Worm (Caenorhabditis elegans) whole organism, late embryonic: Measurements from ENCODE around the gene K08D8.12.

Experiments
- C08G9.2 ChIP-seq: sonication (generic microtip); optimal IDR thresholded peaks from 2 replicates; lab custom pipeline; 2016; ENCODE audit warnings: mild to moderate bottlenecking, missing genetic modification characterization, moderate library complexity, missing compliant biosample characterization
- K02D7.2 ChIP-seq: sonication (generic microtip); optimal IDR thresholded peaks from 2 replicates; lab custom pipeline; 2017; ENCODE audit warnings: mild to moderate bottlenecking, missing genetic modification characterization, missing compliant biosample characterization
- T23F11.4 ChIP-seq: fragments of 200-800 bp; sonication (Bioruptor generic); optimal IDR thresholded peaks from 2 replicates; lab custom pipeline; 2018; ENCODE audit warnings: mild to moderate bottlenecking, missing genetic modification characterization, missing compliant biosample characterization
- Y22D7AL.16 ChIP-seq: sonication (generic microtip); optimal IDR thresholded peaks from 2 replicates; lab custom pipeline; 2016; ENCODE audit warnings: missing genetic modification characterization, missing compliant biosample characterization
- ahr-1 ChIP-seq: sonication (generic microtip); optimal IDR thresholded peaks from 2 replicates; lab custom pipeline; 2016; ENCODE audit warnings: missing genetic modification characterization, missing compliant biosample characterization
- ama-1 ChIP-seq: fragments of 150-350 bp; optimal IDR thresholded peaks from 2 replicates; lab custom pipeline; 2014
- ceh-19 ChIP-seq: fragments of 200-800 bp; sonication (Bioruptor generic); optimal IDR thresholded peaks from 2 replicates; lab custom pipeline; 2018; ENCODE audit warnings: mild to moderate bottlenecking, missing genetic modification characterization, missing compliant biosample characterization
- ceh-31 ChIP-seq: sonication (generic microtip); optimal IDR thresholded peaks from 2 replicates; lab custom pipeline; 2016; ENCODE audit warnings: missing genetic modification characterization, missing compliant biosample characterization
- ceh-34 ChIP-seq: sonication (generic microtip); optimal IDR thresholded peaks from 2 replicates; lab custom pipeline; 2016; ENCODE audit warnings: mild to moderate bottlenecking, missing genetic modification characterization, missing compliant biosample characterization
- ceh-45 ChIP-seq: fragments of 200-800 bp; sonication (Bioruptor generic); IDR thresholded peaks from 2 replicates; pipeline ENCODE4 v1.3.6; 2022; ENCODE audit warnings: missing genetic modification reagents, missing genetic modification characterization, missing compliant biosample characterization
- ceh-48 ChIP-seq: sonication (generic microtip); optimal IDR thresholded peaks from 2 replicates; lab custom pipeline; 2016; ENCODE audit warnings: missing genetic modification characterization, inconsistent platforms, missing compliant biosample characterization
- ceh-6 ChIP-seq: fragments of 200-800 bp; sonication (Bioruptor generic); optimal IDR thresholded peaks from 2 replicates; lab custom pipeline; 2018; ENCODE audit warnings: mild to moderate bottlenecking, missing genetic modification characterization, missing compliant biosample characterization
- ceh-9 ChIP-seq: sonication (generic microtip); optimal IDR thresholded peaks from 2 replicates; lab custom pipeline; 2016; ENCODE audit warnings: mild to moderate bottlenecking, missing genetic modification characterization, inconsistent platforms, missing compliant biosample characterization
- dmd-4 ChIP-seq: sonication (generic microtip); optimal IDR thresholded peaks from 2 replicates; lab custom pipeline; 2016; ENCODE audit warnings: borderline replicate concordance, missing genetic modification characterization, missing compliant biosample characterization
- dve-1 ChIP-seq: sonication (generic microtip); optimal IDR thresholded peaks from 2 replicates; lab custom pipeline; 2017; ENCODE audit warnings: antibody characterized with exemption, mild to moderate bottlenecking, missing genetic modification characterization, missing compliant biosample characterization
- elt-2 ChIP-seq: sonication (generic microtip); optimal IDR thresholded peaks from 2 replicates; lab custom pipeline; 2016; ENCODE audit warnings: missing genetic modification reagents, missing genetic modification characterization, missing compliant biosample characterization
- ets-4 ChIP-seq: sonication (generic microtip); optimal IDR thresholded peaks from 2 replicates; lab custom pipeline; 2016; ENCODE audit warnings: missing genetic modification characterization, missing compliant biosample characterization
- fkh-6 ChIP-seq: sonication (generic microtip); optimal IDR thresholded peaks from 2 replicates; lab custom pipeline; 2016; ENCODE audit warnings: missing genetic modification characterization, missing compliant biosample characterization
- gmeb-2 ChIP-seq: sonication (generic microtip); optimal IDR thresholded peaks from 2 replicates; lab custom pipeline; 2016; ENCODE audit warnings: missing genetic modification characterization, inconsistent platforms, missing compliant biosample characterization
- hlh-13 ChIP-seq: fragments of 200-800 bp; sonication (Bioruptor generic); optimal IDR thresholded peaks from 2 replicates; lab custom pipeline; 2018; ENCODE audit warnings: mild to moderate bottlenecking, missing genetic modification characterization, missing compliant biosample characterization
- hlh-30 ChIP-seq: sonication (generic microtip); optimal IDR thresholded peaks from 2 replicates; lab custom pipeline; 2017; ENCODE audit warnings: antibody characterized with exemption, missing genetic modification characterization, missing compliant biosample characterization; ENCODE audit not compliant: insufficient read depth
- hlh-6 ChIP-seq: sonication (generic microtip); optimal IDR thresholded peaks from 2 replicates; lab custom pipeline; 2016; ENCODE audit warnings: missing genotype, missing genetic modification characterization, missing compliant biosample characterization
- lim-6 ChIP-seq: sonication (generic microtip); optimal IDR thresholded peaks from 2 replicates; lab custom pipeline; 2016; ENCODE audit warnings: missing genetic modification characterization, missing compliant biosample characterization
- madf-2 ChIP-seq: sonication (generic microtip); optimal IDR thresholded peaks from 2 replicates; lab custom pipeline; 2017; ENCODE audit warnings: missing genetic modification characterization, missing compliant biosample characterization
- mec-3 ChIP-seq: sonication (generic microtip); optimal IDR thresholded peaks from 2 replicates; lab custom pipeline; 2016; ENCODE audit warnings: borderline replicate concordance, missing genetic modification characterization, missing compliant biosample characterization
- nfya-1 ChIP-seq: sonication (generic microtip); optimal IDR thresholded peaks from 2 replicates; lab custom pipeline; 2017; ENCODE audit warnings: missing genetic modification characterization, mild to moderate bottlenecking, missing compliant biosample characterization, antibody characterized with exemption, moderate library complexity
- nhr-11 ChIP-seq: fragments of 150-350 bp; optimal IDR thresholded peaks from 2 replicates; lab custom pipeline; 2014; ENCODE audit warnings: missing biosample characterization, missing genetic modification characterization
- nhr-232 ChIP-seq: sonication (generic microtip); optimal IDR thresholded peaks from 2 replicates; lab custom pipeline; 2016; ENCODE audit warnings: missing genetic modification characterization, missing compliant biosample characterization
- pag-3 ChIP-seq: sonication (generic microtip); optimal IDR thresholded peaks from 2 replicates; lab custom pipeline; 2016; ENCODE audit warnings: missing compliant biosample characterization, missing genetic modification characterization, borderline replicate concordance
- pha-2 ChIP-seq: sonication (generic microtip); optimal IDR thresholded peaks from 2 replicates; lab custom pipeline; 2017; ENCODE audit warnings: mild to moderate bottlenecking, missing genetic modification characterization, missing compliant biosample characterization
- pha-4 ChIP-seq: fragments of 150-350 bp; optimal IDR thresholded peaks from 2 replicates; lab custom pipeline; 2018; ENCODE audit warnings: missing biosample characterization, missing genetic modification reagents, missing genetic modification characterization
- pqm-1 ChIP-seq: sonication (generic microtip); optimal IDR thresholded peaks from 2 replicates; lab custom pipeline; 2016; ENCODE audit warnings: missing genetic modification characterization, missing compliant biosample characterization
- ref-2 ChIP-seq: sonication (generic microtip); optimal IDR thresholded peaks from 2 replicates; lab custom pipeline; 2016; ENCODE audit warnings: missing genetic modification characterization, missing compliant biosample characterization
- rnt-1 ChIP-seq: sonication (generic microtip); optimal IDR thresholded peaks from 2 replicates; lab custom pipeline; 2016; ENCODE audit warnings: missing genetic modification characterization, missing compliant biosample characterization
- sdc-2 ChIP-seq: sonication (generic microtip); optimal IDR thresholded peaks from 2 replicates; lab custom pipeline; 2016; ENCODE audit warnings: missing genotype, missing genetic modification characterization, missing compliant biosample characterization
- sox-2 ChIP-seq: fragments of 200-800 bp; sonication (Bioruptor generic); IDR thresholded peaks from 2 replicates; pipeline ENCODE4 v1.3.6; 2022; ENCODE audit warnings: missing genetic modification reagents, missing genetic modification characterization, missing compliant biosample characterization
- tbx-7 ChIP-seq: sonication (generic microtip); optimal IDR thresholded peaks from 2 replicates; lab custom pipeline; 2016; ENCODE audit warnings: missing genotype, missing genetic modification characterization, missing compliant biosample characterization
- unc-42 ChIP-seq: sonication (generic microtip); optimal IDR thresholded peaks from 2 replicates; lab custom pipeline; 2016; ENCODE audit warnings: missing genotype, missing genetic modification characterization, missing compliant biosample characterization
- zip-5 ChIP-seq: sonication (generic microtip); optimal IDR thresholded peaks from 2 replicates; lab custom pipeline; 2016; ENCODE audit warnings: missing genetic modification characterization, missing compliant biosample characterization
- ztf-16 ChIP-seq: sonication (generic microtip); optimal IDR thresholded peaks from 2 replicates; lab custom pipeline; 2017; ENCODE audit warnings: missing genetic modification characterization, missing compliant biosample characterization

The K08D8.12 gene

ce11 chrIV:12898823-12899222 lies 5.6 kb downstream of the K08D8.12 start:
- no peak for TF ChIP-seq ceh-9 (tag; lab: Kevin White, UChicago)
- no peak for TF ChIP-seq ref-2 (tag; lab: Kevin White, UChicago)
- no peak for TF ChIP-seq ceh-45
- TF ChIP-seq pha-2 (tag; lab: Kevin White, UChicago), result no peak
- no peak for TF ChIP-seq pag-3
- TF ChIP-seq lim-6 (tag; lab: Kevin White, UChicago), result no peak
- no peak for TF ChIP-seq hlh-30 (tag; lab: Kevin White, UChicago)
- TF ChIP-seq mec-3 (tag; lab: Kevin White, UChicago), result no peak
- TF ChIP-seq hlh-6 (tag; lab: Kevin White, UChicago), result no peak
- no peak for TF ChIP-seq zip-5

- no peak for TF ChIP-seq hlh-13
- no peak for TF ChIP-seq hlh-30 (tag; lab: Kevin White, UChicago)
- TF ChIP-seq ceh-31 (tag; lab: Kevin White, UChicago), result no peak
- no peak for TF ChIP-seq ceh-48
- TF ChIP-seq ceh-19, result no peak
- TF ChIP-seq nhr-11 (tag; lab: Kevin White, UChicago), result no peak
- TF ChIP-seq, all 69 proteins: peak for 0
These were observed 6.1 kb downstream of the K08D8.12 start, which contains the start of gene K08D8.9 for ce11 chrIV:12899392-12899791. Gene K08D8.9, plus strand, starts transcription at chrIV:12899692.

- TF ChIP-seq pha-2 (tag; lab: Kevin White, UChicago) (no peak), hlh-13 (no peak), ets-4 (tag; lab: Kevin White, UChicago) (no peak), rnt-1 (tag; lab: Kevin White, UChicago) (no peak), gmeb-2 (tag; lab: Kevin White, UChicago) (no peak), fkh-6 (tag; lab: Kevin White, UChicago) (no peak), ceh-6 (GFP tag; lab: Kevin White, UChicago) (no peak), nhr-232 (tag; lab: Kevin White, UChicago) (no peak), T23F11.4 (no peak), C08G9.2 (tag; lab: Kevin White, UChicago) (no peak), ama-1 (no peak), ahr-1 (tag; lab: Kevin White, UChicago) (no peak), dve-1 (tag; lab: Kevin White, UChicago) (no peak), lim-6 (tag; lab: Kevin White, UChicago) (no peak), hlh-30 (tag; lab: Kevin White, UChicago) (no peak), ref-2 (tag; lab: Kevin White, UChicago) (no peak), ceh-34 (tag; lab: Kevin White, UChicago) (no peak), unc-42 (tag; lab: Kevin White, UChicago) (no peak)
These were observed 7.0 kb downstream of the K08D8.12 start, which contains the start of gene K08D8.10 for ce11 chrIV:12900267-12900666. Gene K08D8.10, plus strand, starts transcription at chrIV:12900567.

- TF ChIP-seq elt-2 (tag; lab: Kevin White, UChicago), result peak; percentile 48
- no peak for TF ChIP-seq nfya-1 (tag; lab: Kevin White, UChicago)
- TF ChIP-seq, all 69 proteins: peak for 1
These were observed 8.3 kb downstream of the K08D8.12 start for ce11 chrIV:12901602-12902001.

ce11 chrIV:12902430-12903110 lies 9.3 kb downstream of the K08D8.12 start, which contains the start of gene K08D8.2:
Gene K08D8.2, plus strand, starts transcription at chrIV:12903060.
- TF ChIP-seq ref-2 (tag; lab: Kevin White, UChicago) (no peak), elt-2 (tag; lab: Kevin White, UChicago) (no peak), rnt-1 (tag; lab: Kevin White, UChicago) (no peak), dmd-4 (tag; lab: Kevin White, UChicago) (no peak), K02D7.2 (no peak), zip-5 (no peak), Y22D7AL.16 (tag; lab: Kevin White, UChicago) (no peak), dve-1 (tag; lab: Kevin White, UChicago) (no peak), sdc-2 (tag; lab: Kevin White, UChicago) (no peak), madf-2 (tag; lab: Kevin White, UChicago) (no peak), lim-6 (tag; lab: Kevin White, UChicago) (no peak), pha-4 (tag; lab: Kevin White, UChicago) (no peak), ets-4 (tag; lab: Kevin White, UChicago) (no peak), ztf-16 (tag; lab: Kevin White, UChicago) (no peak), sox-2 (GFP tag; lab: Robert Waterston, UW) (no peak), tbx-7 (no peak), T23F11.4 (no peak), pqm-1 (no peak), ama-1 (no peak)
- TF ChIP-seq, all 69 proteins: peak for 0
